Worm (Caenorhabditis elegans): Measurements from ENCODE around the gene T22B7.8.
A peak's percentile ranks its signal among the peaks of the same experiment; 100 is the strongest.

T22B7.8 gene

DNA sequence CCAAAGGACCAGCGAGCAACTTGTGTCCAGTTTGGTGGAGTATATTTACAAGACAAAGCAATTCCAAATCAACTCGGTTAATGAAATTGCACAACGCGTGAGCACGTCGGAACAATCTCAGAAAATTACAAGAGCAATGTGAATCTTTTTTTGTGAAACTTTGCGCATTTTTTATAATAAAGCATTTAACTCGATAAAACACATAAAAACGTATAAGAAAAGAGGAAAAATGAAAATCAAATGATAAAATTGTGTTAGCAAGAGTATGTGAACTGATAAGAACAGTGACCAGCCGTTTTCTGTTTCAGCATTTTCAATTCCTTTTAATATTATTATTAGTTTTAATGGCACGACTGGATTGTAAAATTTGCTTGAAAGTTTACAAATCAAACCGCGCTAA, at the start of gene T22B7.8:
Gene T22B7.8 (plus strand): TSS at position 301 of the 400 bp plus-strand sequence.
- no peak for TF ChIP-seq hlh-8 (tag; optimal IDR thresholded peaks at IDR 0.05)
- no peak for TF ChIP-seq ceh-45 (GFP tag; IDR thresholded peaks at IDR 0.05)
- TF ChIP-seq K09A11.1 (tag; optimal IDR thresholded peaks at IDR 0.05; ENCODE audit: insufficient read depth), result no peak

DNA sequence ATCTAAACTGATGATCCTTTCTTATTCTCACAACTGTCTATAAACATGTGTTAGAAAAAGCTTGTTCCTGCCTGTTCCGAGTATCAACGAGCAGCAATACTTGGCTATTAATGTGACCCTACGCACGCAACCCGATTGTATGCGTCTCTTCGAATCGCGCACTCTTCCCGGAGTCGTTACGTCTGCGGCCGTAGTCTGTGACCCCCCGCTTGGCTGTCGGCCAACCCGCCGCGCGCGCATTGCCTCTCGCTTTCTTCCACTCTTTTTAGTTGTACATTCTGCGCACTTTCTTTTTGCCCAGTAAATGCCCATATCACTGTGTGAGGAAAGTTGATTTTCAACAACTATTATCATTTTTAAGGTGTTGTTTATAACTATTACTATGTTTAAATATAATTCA, 39.9 kb upstream of the T22B7.8 start:
- no peak for TF ChIP-seq C38D4.7 (GFP tag; optimal IDR thresholded peaks at IDR 0.05)
- no peak for TF ChIP-seq T23F11.4 (GFP tag; optimal IDR thresholded peaks at IDR 0.05)
- TF ChIP-seq ceh-2 (tag; optimal IDR thresholded peaks at IDR 0.05), result peak; percentile 61
- no peak for TF ChIP-seq nhr-11 (tag; optimal IDR thresholded peaks at IDR 0.05)
- no peak for TF ChIP-seq nhr-232 (tag; optimal IDR thresholded peaks at IDR 0.05)
- no peak for TF ChIP-seq dmd-4 (tag; optimal IDR thresholded peaks at IDR 0.05; ENCODE audit: borderline replicate concordance)
- peak; percentile 35 for TF ChIP-seq ceh-19 (GFP tag; optimal IDR thresholded peaks at IDR 0.05)
- no peak for TF ChIP-seq sox-2 (GFP tag; IDR thresholded peaks at IDR 0.05)
- peak; percentile 85 for TF ChIP-seq ref-2 (tag; optimal IDR thresholded peaks at IDR 0.05)
- peak; percentile 12 for TF ChIP-seq pax-1 (tag; optimal IDR thresholded peaks at IDR 0.05)
- TF ChIP-seq pros-1 (tag; optimal IDR thresholded peaks at IDR 0.05), result no peak
- no peak for TF ChIP-seq ceh-48 (tag; optimal IDR thresholded peaks at IDR 0.05)
- TF ChIP-seq tbx-2 (tag; optimal IDR thresholded peaks at IDR 0.05), result peak; percentile 71
- TF ChIP-seq F13H6.1 (tag; optimal IDR thresholded peaks at IDR 0.05), result no peak
- TF ChIP-seq unc-86 (tag; optimal IDR thresholded peaks at IDR 0.05), result no peak
- TF ChIP-seq ets-4 (tag; optimal IDR thresholded peaks at IDR 0.05), result no peak
- TF ChIP-seq ceh-45 (GFP tag; IDR thresholded peaks at IDR 0.05), result no peak
- TF ChIP-seq hlh-15 (tag; optimal IDR thresholded peaks at IDR 0.05), result no peak
- TF ChIP-seq elt-4 (tag; optimal IDR thresholded peaks at IDR 0.05), result no peak
- no peak for TF ChIP-seq ceh-24 (tag; optimal IDR thresholded peaks at IDR 0.05)
- no peak for TF ChIP-seq ceh-30 (tag; optimal IDR thresholded peaks at IDR 0.05)
- no peak for TF ChIP-seq ceh-9 (tag; optimal IDR thresholded peaks at IDR 0.05)
- TF ChIP-seq hlh-8 (tag; optimal IDR thresholded peaks at IDR 0.05), result no peak
- no peak for TF ChIP-seq ceh-22 (tag; optimal IDR thresholded peaks at IDR 0.05)
- TF ChIP-seq zip-5 (tag; optimal IDR thresholded peaks at IDR 0.05), result no peak
- no peak for TF ChIP-seq ztf-16 (tag; optimal IDR thresholded peaks at IDR 0.05)
- peak; percentile 43 for TF ChIP-seq fkh-6 (tag; optimal IDR thresholded peaks at IDR 0.05)
- TF ChIP-seq fax-1 (tag; optimal IDR thresholded peaks at IDR 0.05), result peak; percentile 34
- no peak for TF ChIP-seq gmeb-2 (tag; optimal IDR thresholded peaks at IDR 0.05)
- no peak for TF ChIP-seq npax-4 (tag; optimal IDR thresholded peaks at IDR 0.05)
- TF ChIP-seq tbx-7 (tag; optimal IDR thresholded peaks at IDR 0.05), result peak; percentile 3
- peak; percentile 30 for TF ChIP-seq rnt-1 (tag; optimal IDR thresholded peaks at IDR 0.05)
- TF ChIP-seq K02D7.2 (tag; optimal IDR thresholded peaks at IDR 0.05), result no peak
- TF ChIP-seq che-1 (tag; optimal IDR thresholded peaks at IDR 0.05), result no peak
- TF ChIP-seq C08G9.2 (tag; optimal IDR thresholded peaks at IDR 0.05), result no peak
- no peak for TF ChIP-seq dve-1 (tag; optimal IDR thresholded peaks at IDR 0.05)
- peak; percentile 2 for TF ChIP-seq eyg-1 (tag; optimal IDR thresholded peaks at IDR 0.05)
- TF ChIP-seq ama-1 (optimal IDR thresholded peaks at IDR 0.05), result no peak
- TF ChIP-seq ceh-18 (tag; optimal IDR thresholded peaks at IDR 0.05), result peak; percentile 49
- peak; percentile 9 for TF ChIP-seq pag-3 (tag; optimal IDR thresholded peaks at IDR 0.05; ENCODE audit: borderline replicate concordance)
- TF ChIP-seq Y22D7AL.16 (tag; optimal IDR thresholded peaks at IDR 0.05), result no peak
- TF ChIP-seq unc-55 (GFP tag; optimal IDR thresholded peaks at IDR 0.05), result no peak
- TF ChIP-seq pqm-1 (tag; optimal IDR thresholded peaks at IDR 0.05), result no peak
- no peak for TF ChIP-seq unc-3 (GFP tag; conservative IDR thresholded peaks at IDR 0.05)
- TF ChIP-seq unc-3 (tag; optimal IDR thresholded peaks at IDR 0.05), result no peak
- peak; percentile 40 for TF ChIP-seq hlh-6 (tag; optimal IDR thresholded peaks at IDR 0.05)
- TF ChIP-seq ceh-34 (tag; optimal IDR thresholded peaks at IDR 0.05), result peak; percentile 64
- no peak for TF ChIP-seq fkh-10 (GFP tag; optimal IDR thresholded peaks at IDR 0.05)
- peak; percentile 28 for TF ChIP-seq pha-2 (tag; optimal IDR thresholded peaks at IDR 0.05)
- TF ChIP-seq nfya-1 (tag; optimal IDR thresholded peaks at IDR 0.05), result peak; percentile 37
- TF ChIP-seq mec-3 (tag; optimal IDR thresholded peaks at IDR 0.05; ENCODE audit: borderline replicate concordance), result no peak
- TF ChIP-seq K09A11.1 (tag; optimal IDR thresholded peaks at IDR 0.05; ENCODE audit: insufficient read depth), result no peak

Measured in whole organism, late embryonic.